Fruit fly (Drosophila melanogaster) whole organism, embryonic: ENCODE data around the gene Fdx1.

ENCODE experiments used
- Atf3 ChIP-seq: fragments of 200-800 bp; sonication (Bioruptor generic); optimal IDR thresholded peaks from 3 replicates; lab custom pipeline; 2016; ENCODE audit warnings: missing biosample characterization, missing genetic modification characterization
- CG3163 ChIP-seq: fragments of 200-800 bp; sonication (Bioruptor generic); optimal IDR thresholded peaks from 3 replicates; lab custom pipeline; 2016; ENCODE audit warnings: missing biosample characterization, missing genetic modification characterization
- CG6654 ChIP-seq: fragments of 200-800 bp; sonication (Bioruptor generic); optimal IDR thresholded peaks from 2 replicates; lab custom pipeline; 2017; ENCODE audit warnings: missing biosample characterization, mild to moderate bottlenecking, missing genetic modification characterization
- Dref ChIP-seq: fragments of 200-800 bp; sonication (Bioruptor generic); IDR thresholded peaks from 2 replicates; pipeline ENCODE4 v1.3.6; 2022; ENCODE audit warnings: missing biosample characterization, missing genetic modification characterization
- fu2 ChIP-seq: fragments of 200-800 bp; sonication (Bioruptor generic); optimal IDR thresholded peaks from 2 replicates; lab custom pipeline; 2016; ENCODE audit warnings: missing biosample characterization, missing genetic modification characterization
- klu ChIP-seq: fragments of 200-800 bp; sonication (Bioruptor generic); IDR thresholded peaks from 2 replicates; pipeline ENCODE4 v1.3.6; 2022; ENCODE audit warnings: missing biosample characterization, missing genetic modification characterization
- nerfin-1 ChIP-seq: fragments of 200-800 bp; sonication (Bioruptor generic); optimal IDR thresholded peaks from 3 replicates; lab custom pipeline; 2019; ENCODE audit warnings: missing biosample characterization, mild to moderate bottlenecking, missing genetic modification characterization, moderate library complexity
- nmo ChIP-seq: fragments of 200-800 bp; sonication (Bioruptor generic); optimal IDR thresholded peaks from 2 replicates; lab custom pipeline; 2018; ENCODE audit warnings: missing biosample characterization, mild to moderate bottlenecking, missing genetic modification characterization, moderate library complexity

dm6 chr3L:9396704-9397103 is 25.7 kb upstream of the Fdx1 start:
- TF ChIP-seq Dref (GFP tag; lab: Robert Waterston, UW), result no peak
- no peak for TF ChIP-seq klu (GFP tag; lab: Robert Waterston, UW)
- TF ChIP-seq nmo (GFP tag; lab: Kevin White, UChicago), result no peak
- no peak for TF ChIP-seq fu2 (GFP tag; lab: Kevin White, UChicago)
- no peak for TF ChIP-seq Atf3 (GFP tag; lab: Kevin White, UChicago)
- no peak for TF ChIP-seq CG6654 (GFP tag; lab: Kevin White, UChicago)
- no peak for TF ChIP-seq CG3163 (GFP tag; lab: Kevin White, UChicago)
- TF ChIP-seq nerfin-1 (tag; lab: Kevin White, UChicago), result no peak
